Worm (Caenorhabditis elegans): Measurements from ENCODE around the gene T05A12.3.

ce11 chrIV:6833617-6834016 is 53.8 kb downstream of the T05A12.3 start:
- TF ChIP-seq pag-3 (tag; optimal IDR thresholded peaks at IDR 0.05; ENCODE audit: borderline replicate concordance) (no peak), hlh-8 (tag; optimal IDR thresholded peaks at IDR 0.05) (no peak), pqm-1 (tag; optimal IDR thresholded peaks at IDR 0.05) (no peak), hlh-15 (tag; optimal IDR thresholded peaks at IDR 0.05) (no peak), nhr-11 (tag; optimal IDR thresholded peaks at IDR 0.05) (no peak), pha-2 (tag; optimal IDR thresholded peaks at IDR 0.05) (no peak), unc-3 (GFP tag; conservative IDR thresholded peaks at IDR 0.05) (no peak), unc-3 (tag; optimal IDR thresholded peaks at IDR 0.05) (no peak), nfya-1 (tag; optimal IDR thresholded peaks at IDR 0.05) (no peak)

Data from whole organism, late embryonic.